Worm (Caenorhabditis elegans) whole organism, young adult: ENCODE data around the gene exh-1.

Source experiments
- B0019.2 ChIP-seq: fragments of 200-800 bp; sonication (Bioruptor generic); conservative IDR thresholded peaks from 2 replicates; pipeline ENCODE4 v1.3.6; 2022; ENCODE audit warnings: missing genetic modification reagents, missing genetic modification characterization, missing compliant biosample characterization
- B0336.3 ChIP-seq: fragments of 200-800 bp; sonication (Bioruptor generic); IDR thresholded peaks from 2 replicates; pipeline ENCODE4 v1.3.6; 2022; ENCODE audit warnings: missing genetic modification characterization, missing compliant biosample characterization
- C17E4.6 ChIP-seq: fragments of 200-800 bp; sonication (Bioruptor generic); IDR thresholded peaks from 2 replicates; pipeline ENCODE4 v1.3.6; 2022; ENCODE audit warnings: missing genetic modification reagents, missing genetic modification characterization, missing compliant biosample characterization
- D2030.7 ChIP-seq: fragments of 200-800 bp; sonication (Bioruptor generic); IDR thresholded peaks from 2 replicates; pipeline ENCODE4 v1.3.6; 2022; ENCODE audit warnings: missing genetic modification reagents, missing genetic modification characterization, missing compliant biosample characterization
- F33H1.4 ChIP-seq: fragments of 200-800 bp; sonication (Bioruptor generic); IDR thresholded peaks from 2 replicates; pipeline ENCODE4 v1.3.6; 2022; ENCODE audit warnings: missing genetic modification reagents, missing genetic modification characterization, missing compliant biosample characterization
- K12H6.12 ChIP-seq: fragments of 200-800 bp; sonication (Bioruptor generic); optimal IDR thresholded peaks from 2 replicates; lab custom pipeline; 2018; ENCODE audit warnings: mild to moderate bottlenecking, missing genetic modification characterization, missing compliant biosample characterization
- T07F8.4 ChIP-seq: sonication (generic microtip); optimal IDR thresholded peaks from 2 replicates; lab custom pipeline; 2016; ENCODE audit warnings: mild to moderate bottlenecking, missing genetic modification characterization, moderate library complexity, missing compliant biosample characterization
- Y53G8AR.9 ChIP-seq: fragments of 200-800 bp; sonication (Bioruptor generic); conservative IDR thresholded peaks from 2 replicates; pipeline ENCODE4 v1.3.6; 2022; ENCODE audit warnings: missing genetic modification reagents, missing genetic modification characterization, missing compliant biosample characterization
- Y95B8A.8 ChIP-seq: fragments of 200-800 bp; sonication (Bioruptor generic); IDR thresholded peaks from 2 replicates; pipeline ENCODE4 v1.3.6; 2022; ENCODE audit warnings: missing genetic modification reagents, missing genetic modification characterization, missing compliant biosample characterization
- ZK185.1 ChIP-seq: sonication (generic microtip); optimal IDR thresholded peaks from 2 replicates; lab custom pipeline; 2016; ENCODE audit warnings: mild to moderate bottlenecking, missing genetic modification characterization, missing compliant biosample characterization; ENCODE audit not compliant: poor library complexity, severe bottlenecking
- ama-1 ChIP-seq, 3 experiments: fragments of 150-350 bp in 1 of 3; sonication (generic microtip) in 2 of 3; optimal IDR thresholded peaks; 2 replicates each; lab custom pipeline; 2014 to 2018; ENCODE audit warnings: missing biosample characterization in 2 of 3, missing genetic modification characterization in 2 of 3, missing genetic modification reagents in 2 of 3
- aptf-2 ChIP-seq: fragments of 200-800 bp; sonication (Bioruptor generic); conservative IDR thresholded peaks from 2 replicates; pipeline ENCODE4 v1.3.6; 2022; ENCODE audit warnings: missing genetic modification reagents, missing genetic modification characterization, missing compliant biosample characterization
- attf-3 ChIP-seq: fragments of 200-800 bp; sonication (Bioruptor generic); conservative IDR thresholded peaks from 2 replicates; pipeline ENCODE4 v1.3.6; 2022; ENCODE audit warnings: missing genetic modification reagents, missing genetic modification characterization, missing compliant biosample characterization
- bed-2 ChIP-seq: fragments of 200-800 bp; sonication (Bioruptor generic); IDR thresholded peaks from 2 replicates; pipeline ENCODE4 v1.3.6; 2022; ENCODE audit warnings: missing genetic modification reagents, missing genetic modification characterization, missing compliant biosample characterization
- ccch-3 ChIP-seq: fragments of 200-800 bp; sonication (Bioruptor generic); optimal IDR thresholded peaks from 2 replicates; lab custom pipeline; 2018; ENCODE audit warnings: mild to moderate bottlenecking, missing genetic modification characterization, missing compliant biosample characterization
- cebp-1 ChIP-seq, 2 experiments: fragments of 200-800 bp in 1 of 2; sonication (Bioruptor generic) in 1 of 2; sonication (generic microtip) in 1 of 2; IDR thresholded peaks in 1 of 2; optimal IDR thresholded peaks in 1 of 2; 2 replicates each; pipeline versions ENCODE4 v1.3.6 to Lab custom; 2017 to 2022; ENCODE audit warnings: missing compliant biosample characterization in 2 of 2, missing genetic modification characterization in 2 of 2, mild to moderate bottlenecking in 1 of 2, missing genetic modification reagents in 1 of 2, moderate library complexity in 1 of 2
- dox-1 ChIP-seq: fragments of 200-800 bp; sonication (Bioruptor generic); IDR thresholded peaks from 2 replicates; pipeline ENCODE4 v1.3.6; 2022; ENCODE audit warnings: missing genetic modification reagents, missing genetic modification characterization, missing compliant biosample characterization
- ets-4 ChIP-seq: fragments of 200-800 bp; sonication (Bioruptor generic); optimal IDR thresholded peaks from 2 replicates; lab custom pipeline; 2018; ENCODE audit warnings: mild to moderate bottlenecking, missing genetic modification characterization, missing compliant biosample characterization
- hlh-12 ChIP-seq: sonication (generic microtip); optimal IDR thresholded peaks from 2 replicates; lab custom pipeline; 2016; ENCODE audit warnings: missing genetic modification characterization, missing compliant biosample characterization
- hmg-1.2 ChIP-seq: fragments of 200-800 bp; sonication (Bioruptor generic); IDR thresholded peaks from 2 replicates; pipeline ENCODE4 v1.3.6; 2022; ENCODE audit warnings: missing genetic modification reagents, missing genetic modification characterization, missing compliant biosample characterization
- hmg-20 ChIP-seq: fragments of 200-800 bp; sonication (Bioruptor generic); IDR thresholded peaks from 2 replicates; pipeline ENCODE4 v1.3.6; 2022; ENCODE audit warnings: missing genetic modification reagents, missing genetic modification characterization, missing compliant biosample characterization
- lin-40 ChIP-seq: sonication (generic microtip); optimal IDR thresholded peaks from 2 replicates; lab custom pipeline; 2016; ENCODE audit warnings: missing genetic modification characterization, mild to moderate bottlenecking, missing compliant biosample characterization, missing genotype, missing genetic modification reagents
- lin-54 ChIP-seq: fragments of 200-800 bp; sonication (Bioruptor generic); optimal IDR thresholded peaks from 2 replicates; lab custom pipeline; 2018; ENCODE audit warnings: mild to moderate bottlenecking, missing genetic modification characterization, missing compliant biosample characterization
- lir-1 ChIP-seq: fragments of 200-800 bp; sonication (Bioruptor generic); conservative IDR thresholded peaks from 2 replicates; pipeline ENCODE4 v1.3.6; 2022; ENCODE audit warnings: missing genetic modification reagents, missing genetic modification characterization, missing compliant biosample characterization
- lsl-1 ChIP-seq: fragments of 200-800 bp; sonication (Bioruptor generic); optimal IDR thresholded peaks from 2 replicates; lab custom pipeline; 2018; ENCODE audit warnings: mild to moderate bottlenecking, missing genetic modification characterization, moderate library complexity, missing compliant biosample characterization
- madf-6 ChIP-seq: fragments of 200-800 bp; sonication (Bioruptor generic); IDR thresholded peaks from 2 replicates; pipeline ENCODE4 v1.3.6; 2022; ENCODE audit warnings: missing genetic modification reagents, missing genetic modification characterization, missing compliant biosample characterization
- mcd-1 ChIP-seq: fragments of 200-800 bp; sonication (Bioruptor generic); IDR thresholded peaks from 2 replicates; pipeline ENCODE4 v1.3.6; 2022; ENCODE audit warnings: missing genetic modification reagents, missing genetic modification characterization, missing compliant biosample characterization
- nfya-1 ChIP-seq: sonication (generic microtip); optimal IDR thresholded peaks from 2 replicates; lab custom pipeline; 2017; ENCODE audit warnings: antibody characterized with exemption, missing compliant biosample characterization, missing genetic modification characterization, borderline replicate concordance; ENCODE audit not compliant: insufficient read depth
- nfyb-1 ChIP-seq: fragments of 200-800 bp; sonication (Bioruptor generic); IDR thresholded peaks from 2 replicates; pipeline ENCODE4 v1.3.6; 2022; ENCODE audit warnings: missing genetic modification reagents, missing genetic modification characterization, missing compliant biosample characterization
- nhr-80 ChIP-seq: sonication (generic microtip); optimal IDR thresholded peaks from 2 replicates; lab custom pipeline; 2016; ENCODE audit warnings: missing genetic modification characterization, missing compliant biosample characterization
- pbrm-1 ChIP-seq: fragments of 200-800 bp; sonication (Bioruptor generic); IDR thresholded peaks from 2 replicates; pipeline ENCODE4 v1.3.6; 2022; ENCODE audit warnings: missing genetic modification reagents, missing genetic modification characterization, missing compliant biosample characterization
- pha-4 ChIP-seq: fragments of 150-350 bp; sonication (generic microtip); optimal IDR thresholded peaks from 2 replicates; lab custom pipeline; 2014; ENCODE audit warnings: missing biosample characterization, missing genetic modification reagents, missing genetic modification characterization
- snpc-4 ChIP-seq, 5 experiments: fragments of 150-350 bp in 1 of 5; sonication (generic microtip) in 4 of 5; optimal IDR thresholded peaks; 2 replicates each; lab custom pipeline; 2014 to 2018; ENCODE audit warnings: missing genetic modification characterization in 5 of 5, missing biosample characterization in 3 of 5, antibody characterized with exemption in 2 of 5, mild to moderate bottlenecking in 2 of 5, missing compliant biosample characterization in 2 of 5, missing genotype in 2 of 5, moderate library complexity in 2 of 5, missing genetic modification reagents in 1 of 5
- unc-130 ChIP-seq: sonication (generic microtip); optimal IDR thresholded peaks from 2 replicates; lab custom pipeline; 2016; ENCODE audit warnings: missing genetic modification reagents, missing genetic modification characterization, missing compliant biosample characterization
- ztf-18 ChIP-seq: sonication (generic microtip); optimal IDR thresholded peaks from 2 replicates; lab custom pipeline; 2016; ENCODE audit warnings: missing genotype, mild to moderate bottlenecking, missing genetic modification characterization, missing compliant biosample characterization
- ztf-25 ChIP-seq: fragments of 200-800 bp; sonication (Bioruptor generic); IDR thresholded peaks from 2 replicates; pipeline ENCODE4 v1.3.6; 2022; ENCODE audit warnings: missing genetic modification reagents, missing genetic modification characterization, missing compliant biosample characterization

Gene exh-1

ce11 chrV:3194952-3195450 lies 38.1 kb downstream of the exh-1 start, which contains the start of gene Y73C8B.2:
Gene Y73C8B.2, minus strand, starts transcription at chrV:3195002.
- TF ChIP-seq mcd-1 (GFP tag; lab: Robert Waterston, UW) (peak; percentile 73), ztf-25 (GFP tag; lab: Robert Waterston, UW) (no peak), hmg-20 (no peak), lir-1 (no peak), bed-2 (GFP tag; lab: Robert Waterston, UW) (no peak), ama-1 (optimal IDR thresholded peaks at IDR 0.05; lab: Kevin White, UChicago) (no peak), ama-1 (GFP tag; optimal IDR thresholded peaks at IDR 0.05; lab: Kevin White, UChicago) (no peak), T07F8.4 (tag; lab: Kevin White, UChicago) (no peak), nhr-80 (tag; lab: Kevin White, UChicago) (peak; percentile 8), hlh-12 (tag; lab: Kevin White, UChicago) (no peak), B0336.3 (no peak), snpc-4 (GFP tag; optimal IDR thresholded peaks at IDR 0.05; lab: Kevin White, UChicago) (no peak), snpc-4 (tag; optimal IDR thresholded peaks at IDR 0.05; lab: Kevin White, UChicago) (no peak)
- TF ChIP-seq, all 124 proteins: peak for 2

- TF ChIP-seq nfyb-1 (GFP tag; lab: Robert Waterston, UW) (peak; percentile 66; the same call in 1 of the 2 replicates), T07F8.4 (tag; lab: Kevin White, UChicago) (no peak)
Observed at ce11 chrV:3195814-3196213, 38.9 kb downstream of the exh-1 start.

ce11 chrV:3196832-3197329 lies 40.0 kb downstream of the exh-1 start, which contains the start of the genes Y73C8B.1 and Y73C8B.5:
Gene Y73C8B.1, minus strand, starts transcription at chrV:3196882.
Gene Y73C8B.5, plus strand, starts transcription at chrV:3197268.
- TF ChIP-seq cebp-1 (GFP tag; IDR thresholded peaks at IDR 0.05; lab: Robert Waterston, UW) (no peak), cebp-1 (tag; optimal IDR thresholded peaks at IDR 0.05; lab: Kevin White, UChicago) (peak; percentile 2), Y95B8A.8 (GFP tag; lab: Robert Waterston, UW) (no peak)

- TF ChIP-seq dox-1 (GFP tag; lab: Robert Waterston, UW), result no peak
- no peak for TF ChIP-seq madf-6
- no peak for TF ChIP-seq C17E4.6 (GFP tag; lab: Robert Waterston, UW)
- no peak for TF ChIP-seq mcd-1 (GFP tag; lab: Robert Waterston, UW)
- TF ChIP-seq Y53G8AR.9 (GFP tag; lab: Robert Waterston, UW), result no peak
- no peak for TF ChIP-seq cebp-1 (GFP tag; IDR thresholded peaks at IDR 0.05; lab: Robert Waterston, UW)
- no peak for TF ChIP-seq cebp-1 (tag; optimal IDR thresholded peaks at IDR 0.05; lab: Kevin White, UChicago)
- TF ChIP-seq nfya-1 (tag; lab: Kevin White, UChicago), result no peak
Observed at ce11 chrV:3200323-3200722, 43.4 kb downstream of the exh-1 start, which contains the start of gene K08D9.4. Gene K08D9.4, minus strand, starts transcription at chrV:3200423.

DNA sequence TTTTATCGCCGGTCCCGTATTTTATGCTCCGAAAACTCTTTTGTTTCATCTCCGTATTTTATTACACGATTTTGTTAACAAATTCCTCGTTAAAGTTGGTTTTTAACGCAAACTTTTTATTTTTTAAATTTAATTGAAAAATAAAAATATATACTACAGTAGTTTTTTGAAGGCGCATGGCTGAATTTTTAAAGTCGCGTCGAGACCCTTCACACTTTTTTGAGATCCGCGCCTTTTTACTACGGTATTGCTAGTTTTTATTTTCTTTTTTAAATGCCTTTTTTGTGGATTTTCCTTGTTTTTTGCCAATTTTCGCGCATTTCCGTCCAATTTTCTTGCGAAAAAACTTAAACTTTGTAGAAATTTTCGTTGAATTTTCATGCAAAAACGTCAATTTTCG lies 47.5 kb downstream of the exh-1 start:
- 0 out of 2 replicates have a peak, but pooled peaks have one; percentile 12 for TF ChIP-seq hmg-1.2
- peak; percentile 47; the same call in 1 of the 2 replicates for TF ChIP-seq mcd-1 (GFP tag; lab: Robert Waterston, UW)
- peak; percentile 52 for TF ChIP-seq lin-54 (GFP tag; lab: Kevin White, UChicago)
- no peak for TF ChIP-seq ztf-25 (GFP tag; lab: Robert Waterston, UW)
- TF ChIP-seq aptf-2 (GFP tag; lab: Robert Waterston, UW), result no peak
- peak; percentile 97 for TF ChIP-seq madf-6
- TF ChIP-seq lsl-1 (GFP tag; lab: Kevin White, UChicago), result peak; percentile 98
- peak; percentile 48; the same call in 1 of the 2 replicates for TF ChIP-seq dox-1 (GFP tag; lab: Robert Waterston, UW)
- TF ChIP-seq ccch-3 (GFP tag; lab: Kevin White, UChicago), result no peak
- TF ChIP-seq ets-4 (GFP tag; lab: Kevin White, UChicago), result no peak
- TF ChIP-seq D2030.7 (GFP tag; lab: Robert Waterston, UW), result peak; percentile 82
- no peak for TF ChIP-seq ZK185.1 (tag; lab: Kevin White, UChicago)
- no peak for TF ChIP-seq lin-40 (tag; lab: Kevin White, UChicago)
- TF ChIP-seq snpc-4 (GFP tag; optimal IDR thresholded peaks at IDR 0.05; lab: Kevin White, UChicago), result no peak
- peak in 1 of 4 experiments; percentile 54 for TF ChIP-seq snpc-4 (tag; optimal IDR thresholded peaks at IDR 0.05; lab: Kevin White, UChicago)
- TF ChIP-seq K12H6.12 (tag; lab: Kevin White, UChicago), result no peak
- no peak for TF ChIP-seq B0019.2 (GFP tag; lab: Robert Waterston, UW)
- peak; percentile 98 for TF ChIP-seq F33H1.4 (GFP tag; lab: Robert Waterston, UW)
- TF ChIP-seq pha-4, result no peak
- no peak for TF ChIP-seq attf-3 (GFP tag; lab: Robert Waterston, UW)
- TF ChIP-seq nfya-1 (tag; lab: Kevin White, UChicago), result no peak
- TF ChIP-seq pbrm-1 (GFP tag; lab: Robert Waterston, UW), result peak; percentile 48; the same call in 1 of the 2 replicates
- no peak for TF ChIP-seq B0336.3
- no peak for TF ChIP-seq unc-130
- no peak for TF ChIP-seq ztf-18 (tag; lab: Kevin White, UChicago)
